Worm (Caenorhabditis elegans) whole organism, L3 larva: ENCODE results near the gene E02C12.12.

Experiments used
- R02D3.7 ChIP-seq: fragments of 150-350 bp; optimal IDR thresholded peaks from 2 replicates; lab custom pipeline; 2014; ENCODE audit warnings: missing biosample characterization, missing genetic modification characterization
- aly-2 ChIP-seq: fragments of 150-350 bp; optimal IDR thresholded peaks from 2 replicates; lab custom pipeline; 2014; ENCODE audit warnings: missing biosample characterization, missing genetic modification characterization
- ceh-28 ChIP-seq: fragments of 150-350 bp; optimal IDR thresholded peaks from 2 replicates; lab custom pipeline; 2014; ENCODE audit warnings: missing biosample characterization, missing genetic modification reagents, missing genetic modification characterization
- ceh-82 ChIP-seq: fragments of 150-350 bp; optimal IDR thresholded peaks from 2 replicates; lab custom pipeline; 2014; ENCODE audit warnings: missing biosample characterization, missing genetic modification characterization
- elt-1 ChIP-seq: fragments of 150-350 bp; optimal IDR thresholded peaks from 2 replicates; lab custom pipeline; 2014; ENCODE audit warnings: missing biosample characterization, missing genetic modification characterization
- fkh-10 ChIP-seq: sonication (generic microtip); optimal IDR thresholded peaks from 2 replicates; lab custom pipeline; 2017; ENCODE audit warnings: missing biosample characterization, missing genetic modification reagents, missing genetic modification characterization
- nhr-12 ChIP-seq: fragments of 150-350 bp; optimal IDR thresholded peaks from 2 replicates; lab custom pipeline; 2014; ENCODE audit warnings: missing biosample characterization, missing genetic modification characterization
- nhr-23 ChIP-seq: fragments of 150-350 bp; optimal IDR thresholded peaks from 2 replicates; lab custom pipeline; 2014; ENCODE audit warnings: missing biosample characterization, missing genetic modification reagents, missing genetic modification characterization
- nhr-237 ChIP-seq: fragments of 150-350 bp; optimal IDR thresholded peaks from 2 replicates; lab custom pipeline; 2014; ENCODE audit warnings: missing biosample characterization, missing genetic modification characterization
- skn-1 ChIP-seq: fragments of 150-350 bp; optimal IDR thresholded peaks from 2 replicates; lab custom pipeline; 2014; ENCODE audit warnings: missing biosample characterization, missing genetic modification characterization
- unc-39 ChIP-seq: sonication (generic microtip); optimal IDR thresholded peaks from 4 replicates; lab custom pipeline; 2017; ENCODE audit warnings: missing biosample characterization, missing genetic modification characterization

DNA sequence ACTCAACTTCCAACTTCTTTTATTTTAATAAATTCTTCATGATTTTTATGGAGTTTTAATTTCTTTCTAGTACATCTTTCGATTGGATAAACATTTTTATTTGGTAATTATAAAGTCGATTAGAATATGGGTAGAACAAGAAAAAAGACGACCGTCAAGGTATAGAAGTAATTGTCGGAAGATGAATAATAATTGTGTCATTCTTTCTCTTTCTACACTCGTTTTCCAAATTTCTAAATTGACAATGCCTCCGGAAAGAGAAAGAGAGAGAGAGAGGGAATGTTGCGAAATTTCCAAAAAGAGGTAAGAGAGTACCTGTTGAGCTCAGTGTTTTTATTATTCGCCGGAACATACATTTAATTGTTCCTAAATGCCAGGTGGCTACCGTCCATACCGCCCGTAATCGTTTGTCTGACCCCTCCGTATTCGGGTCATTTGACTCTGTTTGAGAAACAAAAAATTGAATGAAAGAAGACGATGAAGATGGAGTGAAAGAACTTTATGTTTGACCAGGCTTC lies at the start of gene E02C12.12:
- no peak for TF ChIP-seq fkh-10 (GFP tag; lab: Kevin White, UChicago)
- no peak for TF ChIP-seq aly-2 (tag; lab: Kevin White, UChicago)
- no peak for TF ChIP-seq nhr-237 (tag; lab: Kevin White, UChicago)
- no peak for TF ChIP-seq unc-39
- no peak for TF ChIP-seq R02D3.7
- TF ChIP-seq nhr-23, result no peak
- TF ChIP-seq skn-1 (tag; lab: Kevin White, UChicago), result no peak
- no peak for TF ChIP-seq ceh-28 (tag; lab: Kevin White, UChicago)
- TF ChIP-seq nhr-12 (tag; lab: Kevin White, UChicago), result no peak
- no peak for TF ChIP-seq elt-1
- no peak for TF ChIP-seq ceh-82 (tag; lab: Kevin White, UChicago)
